Fruit fly (Drosophila melanogaster): Measurements from ENCODE around the gene Alp10.

- TF ChIP-seq CG7101 (tag; optimal IDR thresholded peaks at IDR 0.05) = no peak
- no peak for TF ChIP-seq cic (GFP tag; optimal IDR thresholded peaks at IDR 0.05)
- no peak for TF ChIP-seq bab1 (GFP tag; optimal IDR thresholded peaks at IDR 0.05)
- no peak for TF ChIP-seq Crg-1 (GFP tag; optimal IDR thresholded peaks at IDR 0.05)
- TF ChIP-seq Mnt (GFP tag; optimal IDR thresholded peaks at IDR 0.05) = no peak
- no peak for TF ChIP-seq CG33017 (tag; optimal IDR thresholded peaks at IDR 0.05)
- TF ChIP-seq kay (GFP tag; ENCODE audit: borderline replicate concordance) = no peak
- TF ChIP-seq CG12768 (GFP tag; optimal IDR thresholded peaks at IDR 0.05) = no peak
Measured at dm6 chr3L:5599592-5599991, 4.5 kb upstream of the Alp10 start, which contains the start of gene CG10591.

All from whole organism, adult.